Worm (Caenorhabditis elegans): Measurements from ENCODE around the gene fbxb-74.

Gene fbxb-74

DNA sequence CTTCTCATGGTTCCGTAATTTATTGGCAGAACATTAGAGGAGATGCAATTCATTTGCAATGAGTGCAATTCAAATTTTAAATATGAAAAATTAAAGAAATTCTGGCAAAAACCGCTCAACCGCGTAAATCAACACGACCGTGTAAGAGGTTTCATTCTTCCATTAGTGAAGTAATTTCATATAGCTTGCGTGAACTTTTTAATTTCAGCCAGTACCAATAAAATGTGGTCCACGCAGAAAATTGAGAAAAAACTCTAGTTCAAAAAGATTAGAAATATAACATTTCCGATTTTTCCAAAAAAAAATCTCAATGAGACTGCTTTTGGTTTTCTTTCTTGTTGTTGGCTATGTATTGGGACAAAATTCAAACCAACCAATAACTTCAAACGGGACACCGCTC lies 17.1 kb downstream of the fbxb-74 start, which contains the start of gene clec-175:
clec-175 (plus strand) TSS at position 301 of the 400 bp plus-strand sequence.
- TF ChIP-seq jun-1 (tag; optimal IDR thresholded peaks at IDR 0.05) (no peak), nhr-77 (tag; optimal IDR thresholded peaks at IDR 0.05) (no peak)

DNA sequence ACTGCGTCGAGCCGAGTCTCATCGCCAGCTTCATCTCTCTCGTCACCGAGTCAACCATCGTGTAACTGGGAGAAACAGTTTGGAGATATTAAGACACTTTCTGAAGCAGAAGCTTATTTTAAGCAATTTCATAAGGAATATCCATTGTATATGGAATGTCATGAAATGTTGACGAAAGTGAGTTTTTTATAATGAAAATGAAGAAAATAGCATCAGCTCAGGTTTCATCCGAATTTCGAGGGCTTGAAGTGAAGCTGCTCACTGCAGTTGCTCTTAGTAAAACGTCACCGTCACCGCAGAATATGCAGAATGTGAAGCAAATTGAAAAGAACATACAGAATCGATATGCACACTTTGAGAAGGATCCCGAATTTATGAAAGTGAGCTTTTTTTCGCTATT lies 26.0 kb downstream of the fbxb-74 start:
- TF ChIP-seq pqm-1 (tag; optimal IDR thresholded peaks at IDR 0.05) (no peak), ceh-82 (tag; optimal IDR thresholded peaks at IDR 0.05) (no peak), elt-2 (tag; optimal IDR thresholded peaks at IDR 0.05) (no peak), fkh-10 (GFP tag; optimal IDR thresholded peaks at IDR 0.05) (no peak), aly-2 (tag; optimal IDR thresholded peaks at IDR 0.05) (no peak), nhr-11 (tag; optimal IDR thresholded peaks at IDR 0.05) (no peak), nhr-43 (tag; optimal IDR thresholded peaks at IDR 0.05; ENCODE audit: poor library complexity, severe bottlenecking) (no peak)

ce11 chrIV:4411948-4412335 lies 27.1 kb downstream of the fbxb-74 start:
- TF ChIP-seq sea-2 (GFP tag; optimal IDR thresholded peaks at IDR 0.05) (no peak), nhr-12 (tag; optimal IDR thresholded peaks at IDR 0.05) (no peak), ceh-9 (tag; optimal IDR thresholded peaks at IDR 0.05) (no peak), fos-1 (tag; optimal IDR thresholded peaks at IDR 0.05) (no peak), lin-15B (tag; optimal IDR thresholded peaks at IDR 0.05) (no peak), zag-1 (tag; optimal IDR thresholded peaks at IDR 0.05) (no peak), nhr-28 (tag; optimal IDR thresholded peaks at IDR 0.05) (no peak), daf-12 (tag; optimal IDR thresholded peaks at IDR 0.05) (no peak), nhr-23 (tag; optimal IDR thresholded peaks at IDR 0.05) (no peak), elt-3 (tag; optimal IDR thresholded peaks at IDR 0.05) (no peak)

DNA sequence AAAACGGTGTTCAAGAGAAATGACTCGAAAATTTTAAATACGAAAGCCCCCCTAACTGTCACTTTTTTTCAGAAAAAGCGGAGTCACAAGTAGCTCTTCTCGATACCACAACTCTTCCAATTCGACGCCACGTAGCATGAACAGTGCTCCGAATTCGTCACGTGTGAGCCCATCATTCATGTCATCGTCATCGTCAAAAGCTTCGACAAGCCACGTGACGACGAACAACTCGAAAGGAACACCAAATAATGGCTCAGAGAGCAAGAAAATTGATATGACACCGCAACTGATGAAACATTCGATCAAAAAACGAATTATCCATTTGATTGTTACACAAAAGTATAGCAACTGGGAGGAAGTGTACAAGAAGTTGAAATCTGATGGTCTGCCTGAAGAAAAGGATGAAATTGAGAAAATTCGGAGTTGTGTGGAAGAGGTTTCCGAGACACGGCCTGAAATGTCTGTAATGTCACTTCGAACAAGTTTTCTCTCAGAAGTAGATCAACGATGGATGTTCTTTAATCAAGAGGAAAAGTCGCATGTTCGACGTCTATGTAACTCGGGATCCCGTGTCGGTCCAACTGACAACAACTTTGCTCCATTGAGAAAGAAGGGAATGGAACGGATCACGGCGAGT lies 27.7 kb downstream of the fbxb-74 start:
- TF ChIP-seq ztf-11 (tag; optimal IDR thresholded peaks at IDR 0.05) (no peak), ama-1 (optimal IDR thresholded peaks at IDR 0.05) (no peak), nhr-237 (tag; optimal IDR thresholded peaks at IDR 0.05) (no peak), R02D3.7 (tag; optimal IDR thresholded peaks at IDR 0.05) (no peak), nhr-25 (tag; optimal IDR thresholded peaks at IDR 0.05) (no peak), skn-1 (tag; optimal IDR thresholded peaks at IDR 0.05) (no peak), snpc-4 (tag; optimal IDR thresholded peaks at IDR 0.05) (no peak)

- TF ChIP-seq nhr-28 (tag; optimal IDR thresholded peaks at IDR 0.05) (no peak), nhr-11 (tag; optimal IDR thresholded peaks at IDR 0.05) (no peak), ztf-11 (tag; optimal IDR thresholded peaks at IDR 0.05) (no peak), daf-12 (tag; optimal IDR thresholded peaks at IDR 0.05) (no peak), fos-1 (tag; optimal IDR thresholded peaks at IDR 0.05) (no peak), fkh-10 (GFP tag; optimal IDR thresholded peaks at IDR 0.05) (no peak), nhr-23 (tag; optimal IDR thresholded peaks at IDR 0.05) (no peak), eor-1 (tag; optimal IDR thresholded peaks at IDR 0.05) (no peak), ceh-82 (tag; optimal IDR thresholded peaks at IDR 0.05) (no peak), nhr-43 (tag; optimal IDR thresholded peaks at IDR 0.05; ENCODE audit: poor library complexity, severe bottlenecking) (no peak), elt-1 (tag; optimal IDR thresholded peaks at IDR 0.05) (no peak)
Observed at ce11 chrIV:4410526-4410925, 28.6 kb downstream of the fbxb-74 start.

DNA sequence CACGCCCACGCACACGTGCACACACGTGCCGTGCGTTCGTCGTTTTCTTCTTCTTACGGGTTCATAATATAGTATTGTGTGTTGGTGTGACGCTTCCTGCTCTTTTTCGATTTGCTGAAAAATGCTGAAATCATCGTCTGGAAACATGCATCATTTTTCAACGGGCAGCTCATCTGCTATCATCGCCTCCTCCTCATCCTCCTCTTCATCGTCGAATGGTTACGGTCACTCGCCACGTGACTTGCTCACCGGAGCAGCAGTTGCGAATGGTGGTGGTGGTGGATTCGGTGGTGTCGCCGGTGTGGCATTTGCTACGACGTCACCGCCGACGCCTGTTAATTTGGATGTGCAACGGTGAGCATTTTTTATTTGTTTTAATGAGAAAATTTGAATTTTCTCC lies 30.4 kb downstream of the fbxb-74 start:
- TF ChIP-seq nhr-67 (tag; optimal IDR thresholded peaks at IDR 0.05) (no peak), lin-39 (tag; optimal IDR thresholded peaks at IDR 0.05) (no peak), elt-1 (tag; optimal IDR thresholded peaks at IDR 0.05) (no peak), jun-1 (tag; optimal IDR thresholded peaks at IDR 0.05) (no peak), ama-1 (optimal IDR thresholded peaks at IDR 0.05) (peak; percentile 15), nhr-25 (tag; optimal IDR thresholded peaks at IDR 0.05) (no peak), nfya-1 (tag; optimal IDR thresholded peaks at IDR 0.05; ENCODE audit: insufficient read depth) (no peak), snpc-4 (tag; optimal IDR thresholded peaks at IDR 0.05) (no peak)

ce11 chrIV:4407055-4407461 lies 32.0 kb downstream of the fbxb-74 start:
- TF ChIP-seq mml-1 (tag; optimal IDR thresholded peaks at IDR 0.05) = no peak
- no peak for TF ChIP-seq ceh-82 (tag; optimal IDR thresholded peaks at IDR 0.05)
- TF ChIP-seq mdl-1 (tag; optimal IDR thresholded peaks at IDR 0.05) = no peak
- TF ChIP-seq fkh-10 (GFP tag; optimal IDR thresholded peaks at IDR 0.05) = no peak
- TF ChIP-seq elt-3 (tag; optimal IDR thresholded peaks at IDR 0.05) = no peak
- no peak for TF ChIP-seq nhr-43 (tag; optimal IDR thresholded peaks at IDR 0.05; ENCODE audit: poor library complexity, severe bottlenecking)
- TF ChIP-seq nhr-11 (tag; optimal IDR thresholded peaks at IDR 0.05) = no peak
- TF ChIP-seq tbx-2 (tag; optimal IDR thresholded peaks at IDR 0.05) = no peak
- TF ChIP-seq unc-39 (tag; optimal IDR thresholded peaks at IDR 0.05) = no peak
- TF ChIP-seq nhr-12 (tag; optimal IDR thresholded peaks at IDR 0.05) = no peak
- TF ChIP-seq lin-15B (tag; optimal IDR thresholded peaks at IDR 0.05) = no peak
- TF ChIP-seq pqm-1 (tag; optimal IDR thresholded peaks at IDR 0.05) = peak; percentile 88
- TF ChIP-seq nhr-67 (tag; optimal IDR thresholded peaks at IDR 0.05) = no peak
- TF ChIP-seq nhr-25 (tag; optimal IDR thresholded peaks at IDR 0.05) = no peak
- TF ChIP-seq ceh-16 (tag; optimal IDR thresholded peaks at IDR 0.05) = no peak
- TF ChIP-seq aly-2 (tag; optimal IDR thresholded peaks at IDR 0.05) = no peak
- TF ChIP-seq nhr-77 (tag; optimal IDR thresholded peaks at IDR 0.05) = no peak
- no peak for TF ChIP-seq sea-2 (GFP tag; optimal IDR thresholded peaks at IDR 0.05)
- no peak for TF ChIP-seq unc-62 (GFP tag; optimal IDR thresholded peaks at IDR 0.05)
- peak; percentile 37 for TF ChIP-seq ama-1 (optimal IDR thresholded peaks at IDR 0.05)
- TF ChIP-seq nhr-23 (tag; optimal IDR thresholded peaks at IDR 0.05) = no peak
- no peak for TF ChIP-seq lsy-12 (tag; optimal IDR thresholded peaks at IDR 0.05)
- no peak for TF ChIP-seq eor-1 (tag; optimal IDR thresholded peaks at IDR 0.05)
- peak; percentile 47 for TF ChIP-seq jun-1 (tag; optimal IDR thresholded peaks at IDR 0.05)

Measured in whole organism, L3 larva.